Worm (Caenorhabditis elegans) whole organism, early embryonic: ENCODE results near the gene ceh-37.

Experiments
- B0310.2 ChIP-seq: sonication (generic microtip); optimal IDR thresholded peaks from 2 replicates; lab custom pipeline; 2016; ENCODE audit warnings: mild to moderate bottlenecking, missing genetic modification characterization, missing compliant biosample characterization
- F13C5.2 ChIP-seq: sonication (generic microtip); optimal IDR thresholded peaks from 2 replicates; lab custom pipeline; 2017; ENCODE audit warnings: mild to moderate bottlenecking, missing genetic modification characterization, inconsistent platforms, missing compliant biosample characterization
- aly-1 ChIP-seq: sonication (generic microtip); optimal IDR thresholded peaks from 2 replicates; lab custom pipeline; 2016; ENCODE audit warnings: missing genetic modification characterization, missing compliant biosample characterization
- ama-1 ChIP-seq: fragments of 150-350 bp; optimal IDR thresholded peaks from 2 replicates; lab custom pipeline; 2014
- ceh-13 ChIP-seq: fragments of 200-800 bp; sonication (Bioruptor generic); optimal IDR thresholded peaks from 2 replicates; lab custom pipeline; 2018; ENCODE audit warnings: mild to moderate bottlenecking, missing genetic modification characterization, missing compliant biosample characterization
- ceh-36 ChIP-seq: sonication (generic microtip); optimal IDR thresholded peaks from 2 replicates; lab custom pipeline; 2016; ENCODE audit warnings: missing genetic modification characterization, inconsistent platforms, missing compliant biosample characterization
- ets-7 ChIP-seq: sonication (generic microtip); optimal IDR thresholded peaks from 2 replicates; lab custom pipeline; 2016; ENCODE audit warnings: missing genotype, missing genetic modification characterization, missing compliant biosample characterization
- flt-1 ChIP-seq: fragments of 200-800 bp; sonication (Bioruptor generic); IDR thresholded peaks from 2 replicates; pipeline ENCODE4 v1.3.6; 2022; ENCODE audit warnings: missing genetic modification characterization, missing compliant biosample characterization
- hmbx-1 ChIP-seq: sonication (generic microtip); optimal IDR thresholded peaks from 2 replicates; lab custom pipeline; 2016; ENCODE audit warnings: mild to moderate bottlenecking, missing genetic modification characterization, missing compliant biosample characterization
- hmg-4 ChIP-seq: fragments of 200-800 bp; sonication (Bioruptor generic); optimal IDR thresholded peaks from 2 replicates; lab custom pipeline; 2018; ENCODE audit warnings: mild to moderate bottlenecking, missing genetic modification characterization, missing compliant biosample characterization
- hnd-1 ChIP-seq: sonication (generic microtip); optimal IDR thresholded peaks from 2 replicates; lab custom pipeline; 2016; ENCODE audit warnings: missing genetic modification characterization, missing compliant biosample characterization
- pes-1 ChIP-seq: fragments of 200-800 bp; sonication (Bioruptor generic); IDR thresholded peaks from 2 replicates; pipeline ENCODE4 v1.3.6; 2022; ENCODE audit warnings: missing genetic modification reagents, missing genetic modification characterization, missing compliant biosample characterization
- scrt-1 ChIP-seq: fragments of 200-800 bp; sonication (Bioruptor generic); IDR thresholded peaks from 2 replicates; pipeline ENCODE4 v1.3.6; 2022; ENCODE audit warnings: missing genetic modification characterization, missing compliant biosample characterization
- sea-1 ChIP-seq: fragments of 200-800 bp; sonication (Bioruptor generic); conservative IDR thresholded peaks from 2 replicates; pipeline ENCODE4 v1.3.6; 2022; ENCODE audit warnings: missing genetic modification characterization, missing compliant biosample characterization
- tbx-11 ChIP-seq: fragments of 200-800 bp; sonication (Bioruptor generic); IDR thresholded peaks from 2 replicates; pipeline ENCODE4 v1.3.6; 2022; ENCODE audit warnings: missing genetic modification characterization, missing compliant biosample characterization
- tbx-37 ChIP-seq: fragments of 200-800 bp; sonication (Bioruptor generic); conservative IDR thresholded peaks from 2 replicates; pipeline ENCODE4 v1.3.6; 2022; ENCODE audit warnings: missing genetic modification reagents, missing genetic modification characterization, missing compliant biosample characterization
- tra-4 ChIP-seq: sonication (generic microtip); optimal IDR thresholded peaks from 2 replicates; lab custom pipeline; 2017; ENCODE audit warnings: missing genetic modification characterization, missing compliant biosample characterization

The ceh-37 gene

DNA sequence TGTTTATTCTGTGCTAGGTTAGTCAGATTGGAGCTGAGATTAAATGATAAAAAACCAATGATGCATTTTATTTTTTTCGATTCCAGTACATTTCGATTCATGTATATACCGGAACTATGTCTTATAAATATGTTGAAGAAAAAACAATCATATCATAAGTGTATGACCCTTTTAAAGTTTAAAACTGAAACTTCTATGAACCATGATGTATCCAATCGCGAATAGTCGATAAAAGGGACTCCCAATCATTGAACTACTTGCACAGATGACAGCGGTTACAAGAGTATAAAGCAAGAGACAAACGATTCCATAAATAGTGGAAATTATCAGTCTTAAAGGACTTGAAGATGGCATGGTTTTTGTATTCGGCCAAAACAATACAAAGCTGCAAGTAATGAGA is 27.1 kb upstream of the ceh-37 start, which contains the start of gene srg-37:
Gene srg-37, minus strand, starts transcription at position 101 of the 400 bp plus-strand sequence.
- TF ChIP-seq hmg-4 (no peak), tra-4 (tag; lab: Kevin White, UChicago) (no peak), tbx-37 (GFP tag; lab: Robert Waterston, UW) (no peak), flt-1 (no peak), aly-1 (no peak), scrt-1 (GFP tag; lab: Robert Waterston, UW) (no peak), ama-1 (no peak), F13C5.2 (tag; lab: Kevin White, UChicago) (no peak), hmbx-1 (tag; lab: Kevin White, UChicago) (no peak), ceh-36 (tag; lab: Kevin White, UChicago) (no peak), hnd-1 (tag; lab: Kevin White, UChicago) (no peak), pes-1 (GFP tag; lab: Robert Waterston, UW) (no peak), ets-7 (tag; lab: Kevin White, UChicago) (no peak), ceh-13 (GFP tag; lab: Kevin White, UChicago) (no peak), sea-1 (GFP tag; lab: Robert Waterston, UW) (no peak)

ce11 chrX:14234366-14234765 is 26.6 kb upstream of the ceh-37 start, which contains the start of gene srg-36:
srg-36 (minus strand) TSS chrX:14234466.
- TF ChIP-seq hmg-4 (no peak), tbx-37 (GFP tag; lab: Robert Waterston, UW) (no peak), aly-1 (no peak), hnd-1 (tag; lab: Kevin White, UChicago) (no peak), tra-4 (tag; lab: Kevin White, UChicago) (no peak), tbx-11 (GFP tag; lab: Robert Waterston, UW) (no peak), B0310.2 (no peak), hmbx-1 (tag; lab: Kevin White, UChicago) (no peak), sea-1 (GFP tag; lab: Robert Waterston, UW) (no peak), ama-1 (no peak), F13C5.2 (tag; lab: Kevin White, UChicago) (no peak), ets-7 (tag; lab: Kevin White, UChicago) (no peak), scrt-1 (GFP tag; lab: Robert Waterston, UW) (no peak), pes-1 (GFP tag; lab: Robert Waterston, UW) (no peak)

DNA sequence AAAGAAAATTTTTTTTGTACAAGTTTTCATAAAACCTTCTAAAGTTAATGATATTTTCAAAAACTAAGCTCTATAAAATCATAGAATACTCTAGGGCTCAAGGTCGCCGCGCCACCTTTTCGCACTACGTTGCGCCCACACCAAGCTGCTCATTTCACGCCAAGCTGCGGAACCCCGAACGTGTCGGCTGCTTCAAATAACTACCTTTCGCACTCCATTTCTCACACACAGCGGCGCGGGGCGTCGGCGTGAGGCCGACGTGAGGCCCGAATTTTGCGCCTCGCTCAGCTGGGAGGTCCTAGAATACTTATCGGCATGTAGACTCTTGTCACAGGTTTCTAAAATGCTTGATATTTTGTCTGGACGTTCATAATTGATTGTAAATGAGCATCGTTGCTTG is 24.2 kb upstream of the ceh-37 start:
- no peak for TF ChIP-seq tbx-11 (GFP tag; lab: Robert Waterston, UW)
- no peak for TF ChIP-seq flt-1
- TF ChIP-seq tbx-37 (GFP tag; lab: Robert Waterston, UW): no peak
- no peak for TF ChIP-seq tra-4 (tag; lab: Kevin White, UChicago)
- TF ChIP-seq F13C5.2 (tag; lab: Kevin White, UChicago): no peak
- no peak for TF ChIP-seq ets-7 (tag; lab: Kevin White, UChicago)
- TF ChIP-seq ceh-36 (tag; lab: Kevin White, UChicago): no peak
- TF ChIP-seq B0310.2: no peak
- TF ChIP-seq ceh-13 (GFP tag; lab: Kevin White, UChicago): no peak
- TF ChIP-seq pes-1 (GFP tag; lab: Robert Waterston, UW): no peak
- TF ChIP-seq hmbx-1 (tag; lab: Kevin White, UChicago): no peak
- no peak for TF ChIP-seq ama-1
- no peak for TF ChIP-seq sea-1 (GFP tag; lab: Robert Waterston, UW)
- no peak for TF ChIP-seq scrt-1 (GFP tag; lab: Robert Waterston, UW)
- TF ChIP-seq aly-1: no peak
- no peak for TF ChIP-seq hmg-4
- TF ChIP-seq hnd-1 (tag; lab: Kevin White, UChicago): no peak

DNA sequence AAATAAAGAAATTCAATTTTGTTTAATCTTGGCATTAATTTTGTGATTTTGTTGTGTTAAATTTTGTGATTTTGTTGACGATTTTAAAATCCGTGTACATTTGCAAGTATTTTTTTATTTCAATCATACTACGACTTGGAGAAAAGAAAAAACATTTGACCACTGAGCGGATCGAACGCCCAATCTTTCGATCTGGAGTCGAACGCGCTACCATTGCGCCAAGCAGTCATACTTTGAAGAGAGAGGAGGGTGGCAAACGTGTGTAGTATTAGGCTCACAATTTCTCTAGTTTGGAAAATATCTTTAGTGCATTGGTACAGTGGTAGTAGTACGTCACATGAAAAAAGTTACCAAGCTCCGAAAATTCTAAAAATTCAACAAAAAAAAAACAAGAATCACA is 21.0 kb upstream of the ceh-37 start:
- TF ChIP-seq scrt-1 (GFP tag; lab: Robert Waterston, UW) (0 out of 2 replicates have a peak, but pooled peaks have one; percentile 49), aly-1 (peak; percentile 61), hnd-1 (tag; lab: Kevin White, UChicago) (peak; percentile 29), tbx-37 (GFP tag; lab: Robert Waterston, UW) (no peak), sea-1 (GFP tag; lab: Robert Waterston, UW) (peak; percentile 72; the same call in 1 of the 2 replicates), ama-1 (no peak), F13C5.2 (tag; lab: Kevin White, UChicago) (no peak), ceh-36 (tag; lab: Kevin White, UChicago) (peak; percentile 59), pes-1 (GFP tag; lab: Robert Waterston, UW) (peak; percentile 79), tbx-11 (GFP tag; lab: Robert Waterston, UW) (peak; percentile 38; the same call in 1 of the 2 replicates), ceh-13 (GFP tag; lab: Kevin White, UChicago) (no peak), hmbx-1 (tag; lab: Kevin White, UChicago) (no peak), tra-4 (tag; lab: Kevin White, UChicago) (no peak), ets-7 (tag; lab: Kevin White, UChicago) (no peak), B0310.2 (no peak), hmg-4 (no peak), flt-1 (peak; percentile 49; the same call in 1 of the 2 replicates)

DNA sequence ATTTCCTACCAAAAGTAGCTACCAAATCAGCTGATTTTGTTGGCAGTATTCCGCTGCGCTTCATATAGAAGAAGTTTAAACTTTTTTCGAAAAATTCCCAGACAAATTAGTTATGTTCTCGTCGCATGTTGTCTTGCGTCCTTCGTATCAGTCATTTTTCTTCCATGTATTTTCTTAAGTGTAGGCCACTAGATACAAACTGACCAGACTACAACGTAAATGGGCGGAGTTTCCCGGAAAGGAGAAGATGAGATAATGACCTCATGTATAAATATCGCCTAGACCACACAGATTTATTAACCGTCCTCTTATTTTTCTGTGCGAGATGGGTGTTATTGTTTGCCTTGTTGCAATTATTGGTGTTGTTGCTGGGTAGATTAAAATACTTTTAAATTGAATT is 17.5 kb upstream of the ceh-37 start, which contains the start of gene cyp-13B2:
Gene cyp-13B2, plus strand, starts transcription at position 301 of the 400 bp plus-strand sequence.
- TF ChIP-seq tra-4 (tag; lab: Kevin White, UChicago) (no peak), ceh-36 (tag; lab: Kevin White, UChicago) (no peak), hnd-1 (tag; lab: Kevin White, UChicago) (no peak), F13C5.2 (tag; lab: Kevin White, UChicago) (no peak), ceh-13 (GFP tag; lab: Kevin White, UChicago) (no peak), ets-7 (tag; lab: Kevin White, UChicago) (no peak), B0310.2 (no peak), tbx-37 (GFP tag; lab: Robert Waterston, UW) (no peak), ama-1 (no peak), sea-1 (GFP tag; lab: Robert Waterston, UW) (no peak), pes-1 (GFP tag; lab: Robert Waterston, UW) (no peak), aly-1 (no peak), flt-1 (no peak)

DNA sequence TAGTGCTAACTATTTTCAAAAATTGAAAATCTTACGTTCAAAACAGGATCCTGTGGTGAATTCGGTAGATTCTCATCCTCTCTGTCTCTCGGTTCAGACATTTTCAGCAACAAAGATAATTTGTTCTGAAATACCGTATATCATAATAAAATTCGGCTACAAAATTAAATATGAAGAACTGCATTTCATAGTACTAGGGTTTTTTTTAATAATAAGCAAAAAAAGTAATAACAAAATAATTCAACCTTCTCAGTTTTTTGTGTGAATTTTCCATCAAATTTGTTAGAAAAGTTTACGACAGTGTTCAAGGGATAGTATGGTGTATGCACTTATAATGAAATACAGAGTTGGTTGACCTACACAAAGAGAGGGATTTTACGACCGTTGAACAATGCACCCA is 15.4 kb upstream of the ceh-37 start, which contains the start of gene K06G5.3:
Gene K06G5.3, minus strand, starts transcription at position 101 of the 400 bp plus-strand sequence.
- no peak for TF ChIP-seq ceh-36 (tag; lab: Kevin White, UChicago)
- TF ChIP-seq sea-1 (GFP tag; lab: Robert Waterston, UW): no peak
- TF ChIP-seq scrt-1 (GFP tag; lab: Robert Waterston, UW): no peak
